Worm (Caenorhabditis elegans): ENCODE measurements around the gene unc-53.

unc-53 gene

DNA sequence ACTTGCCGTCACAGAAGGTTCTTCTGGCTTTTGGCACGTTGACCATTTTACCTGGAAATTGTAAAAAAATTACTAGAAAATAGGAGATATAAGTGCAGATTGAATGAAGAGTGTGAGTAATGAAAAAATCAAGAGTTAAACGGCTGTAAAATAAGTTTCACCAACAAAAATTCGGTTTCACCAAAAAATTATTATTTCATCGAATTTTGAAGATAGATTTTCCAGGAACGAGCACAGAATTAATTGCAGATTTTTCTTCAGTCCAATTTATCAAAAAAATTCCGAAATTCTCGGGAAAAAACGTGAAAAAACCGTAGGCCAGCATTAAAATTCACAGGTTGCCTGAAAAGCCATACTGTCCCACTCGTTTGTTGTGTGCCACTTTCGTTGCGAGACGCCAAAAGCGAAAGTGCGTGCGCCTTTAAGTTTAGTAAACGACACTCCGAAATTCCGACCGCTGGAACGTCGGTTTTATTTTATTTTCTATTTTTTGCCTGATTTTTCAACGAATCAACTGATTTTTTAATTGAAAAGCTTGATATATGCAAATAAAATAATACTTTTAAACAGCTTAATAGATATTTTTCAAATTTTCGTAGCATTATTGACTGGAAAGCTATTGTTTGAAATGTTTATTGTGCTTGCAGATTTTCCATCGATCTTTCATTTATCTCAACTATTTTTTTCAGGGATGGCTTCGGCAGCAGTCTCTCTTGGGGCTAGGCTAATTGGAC is 8.1 kb upstream of the unc-53 start, which contains the start of the genes rpl-36.A and nuo-1 (continued):
- TF ChIP-seq ceh-82 (tag; optimal IDR thresholded peaks at IDR 0.05) (no peak), ceh-32 (tag; optimal IDR thresholded peaks at IDR 0.05; ENCODE audit: poor library complexity) (no peak), daf-16 (GFP tag; optimal IDR thresholded peaks at IDR 0.05) (no peak), daf-16 (tag; optimal IDR thresholded peaks at IDR 0.05) (peak; percentile 41), pqm-1 (tag; optimal IDR thresholded peaks at IDR 0.05) (no peak), ceh-20 (GFP tag; IDR thresholded peaks at IDR 0.05) (peak; percentile 43; the same call in 1 of the 2 replicates), ces-1 (GFP tag; optimal IDR thresholded peaks at IDR 0.05) (no peak), mxl-2 (GFP tag; conservative IDR thresholded peaks at IDR 0.05) (no peak), hmg-1.1 (GFP tag; IDR thresholded peaks at IDR 0.05) (peak; percentile 72), ZK546.5 (tag; optimal IDR thresholded peaks at IDR 0.05) (peak in 1 of 2 experiments; percentile 6), Y48G9A.11 (GFP tag; IDR thresholded peaks at IDR 0.05) (peak; percentile 83), nhr-6 (tag; optimal IDR thresholded peaks at IDR 0.05) (peak; percentile 81), madf-5 (GFP tag; IDR thresholded peaks at IDR 0.05) (no peak), F49E8.2 (tag; optimal IDR thresholded peaks at IDR 0.05; ENCODE audit: borderline replicate concordance) (no peak), nhr-102 (tag; optimal IDR thresholded peaks at IDR 0.05) (peak; percentile 22), skn-1 (tag; optimal IDR thresholded peaks at IDR 0.05) (no peak), ama-1 (optimal IDR thresholded peaks at IDR 0.05) (peak; percentile 56), nhr-111 (GFP tag; optimal IDR thresholded peaks at IDR 0.05) (no peak), tra-1 (GFP tag; IDR thresholded peaks at IDR 0.05) (no peak), lsy-2 (tag; optimal IDR thresholded peaks at IDR 0.05) (peak; percentile 91 to 99), php-3 (GFP tag; IDR thresholded peaks at IDR 0.05) (no peak), lin-1 (GFP tag; IDR thresholded peaks at IDR 0.05) (no peak), set-16 (GFP tag; IDR thresholded peaks at IDR 0.05) (no peak), F10B5.3 (tag; optimal IDR thresholded peaks at IDR 0.05) (no peak), ztf-7 (tag; optimal IDR thresholded peaks at IDR 0.05) (no peak), F37D6.2 (tag; optimal IDR thresholded peaks at IDR 0.05) (peak; percentile 27), ztf-11 (tag; optimal IDR thresholded peaks at IDR 0.05) (no peak), aly-2 (tag; optimal IDR thresholded peaks at IDR 0.05) (no peak), daf-12 (tag; optimal IDR thresholded peaks at IDR 0.05) (no peak), zfp-3 (GFP tag; conservative IDR thresholded peaks at IDR 0.05) (no peak), dpl-1 (GFP tag; optimal IDR thresholded peaks at IDR 0.05) (peak; percentile 83), F44E2.7 (GFP tag; IDR thresholded peaks at IDR 0.05) (no peak), saeg-2 (GFP tag; IDR thresholded peaks at IDR 0.05) (no peak), nhr-11 (tag; optimal IDR thresholded peaks at IDR 0.05) (peak; percentile 67), sdz-12 (GFP tag; optimal IDR thresholded peaks at IDR 0.05) (no peak), dve-1 (tag; optimal IDR thresholded peaks at IDR 0.05; ENCODE audit: insufficient read depth) (peak; percentile 71), nhr-42 (GFP tag; IDR thresholded peaks at IDR 0.05) (no peak), dmd-9 (GFP tag; IDR thresholded peaks at IDR 0.05) (no peak), unc-39 (tag; optimal IDR thresholded peaks at IDR 0.05) (no peak), daf-19 (GFP tag; conservative IDR thresholded peaks at IDR 0.05) (no peak), egl-43 (GFP tag; IDR thresholded peaks at IDR 0.05) (no peak), spr-1 (tag; optimal IDR thresholded peaks at IDR 0.05) (peak; percentile 20), ctbp-1 (GFP tag; IDR thresholded peaks at IDR 0.05) (no peak), T20F7.1 (GFP tag; optimal IDR thresholded peaks at IDR 0.05) (peak; percentile 96), egl-27 (tag; optimal IDR thresholded peaks at IDR 0.05) (no peak), tag-97 (GFP tag; IDR thresholded peaks at IDR 0.05) (no peak), lin-29 (GFP tag; IDR thresholded peaks at IDR 0.05) (no peak), Y75B8A.6 (GFP tag; IDR thresholded peaks at IDR 0.05) (no peak), mes-2 (tag; optimal IDR thresholded peaks at IDR 0.05; ENCODE audit: poor library complexity, severe bottlenecking) (peak; percentile 86), madf-9 (GFP tag; conservative IDR thresholded peaks at IDR 0.05) (no peak), nhr-28 (tag; optimal IDR thresholded peaks at IDR 0.05) (peak; percentile 48)
